Worm (Caenorhabditis elegans): ENCODE results near the gene sod-4.

The sod-4 gene

DNA sequence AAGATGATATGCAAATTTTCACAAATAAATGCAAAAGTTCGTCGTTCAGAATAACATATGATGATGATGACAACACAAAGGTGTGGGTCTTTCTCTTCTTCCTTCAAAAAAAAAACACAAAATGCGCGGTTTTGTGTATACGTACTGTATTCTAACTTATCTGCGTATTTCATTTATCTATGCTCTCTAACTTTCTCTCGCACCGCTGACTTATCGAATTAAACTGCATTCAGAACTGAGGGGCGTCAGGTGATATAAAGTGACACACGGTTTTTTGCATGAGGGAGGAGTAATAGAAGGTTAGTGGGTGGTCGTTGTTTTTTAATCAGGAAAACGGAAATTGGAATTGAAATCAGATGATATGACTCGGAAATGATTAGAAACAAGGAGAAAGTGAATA, at the start of gene sod-4:
TSS of gene sod-4 (minus strand) at position 109 of the 400 bp plus-strand sequence.
- no peak for TF ChIP-seq hlh-1 (tag; optimal IDR thresholded peaks at IDR 0.05)
- TF ChIP-seq ztf-11 (tag; optimal IDR thresholded peaks at IDR 0.05) = no peak
- TF ChIP-seq pha-4 (tag; optimal IDR thresholded peaks at IDR 0.05) = no peak
- TF ChIP-seq sptf-1 (tag; optimal IDR thresholded peaks at IDR 0.05) = no peak
- TF ChIP-seq sem-2 (GFP tag; optimal IDR thresholded peaks at IDR 0.05) = no peak
- TF ChIP-seq bed-3 (GFP tag; optimal IDR thresholded peaks at IDR 0.05) = no peak
- TF ChIP-seq lsy-2 (tag; optimal IDR thresholded peaks at IDR 0.05) = no peak
- TF ChIP-seq ceh-43 (GFP tag; optimal IDR thresholded peaks at IDR 0.05) = no peak
- TF ChIP-seq mab-5 (tag; optimal IDR thresholded peaks at IDR 0.05) = no peak
- no peak for TF ChIP-seq tbx-8 (GFP tag; optimal IDR thresholded peaks at IDR 0.05)
- TF ChIP-seq ham-2 (GFP tag; optimal IDR thresholded peaks at IDR 0.05) = no peak
- TF ChIP-seq nhr-76 (tag; optimal IDR thresholded peaks at IDR 0.05) = no peak

DNA sequence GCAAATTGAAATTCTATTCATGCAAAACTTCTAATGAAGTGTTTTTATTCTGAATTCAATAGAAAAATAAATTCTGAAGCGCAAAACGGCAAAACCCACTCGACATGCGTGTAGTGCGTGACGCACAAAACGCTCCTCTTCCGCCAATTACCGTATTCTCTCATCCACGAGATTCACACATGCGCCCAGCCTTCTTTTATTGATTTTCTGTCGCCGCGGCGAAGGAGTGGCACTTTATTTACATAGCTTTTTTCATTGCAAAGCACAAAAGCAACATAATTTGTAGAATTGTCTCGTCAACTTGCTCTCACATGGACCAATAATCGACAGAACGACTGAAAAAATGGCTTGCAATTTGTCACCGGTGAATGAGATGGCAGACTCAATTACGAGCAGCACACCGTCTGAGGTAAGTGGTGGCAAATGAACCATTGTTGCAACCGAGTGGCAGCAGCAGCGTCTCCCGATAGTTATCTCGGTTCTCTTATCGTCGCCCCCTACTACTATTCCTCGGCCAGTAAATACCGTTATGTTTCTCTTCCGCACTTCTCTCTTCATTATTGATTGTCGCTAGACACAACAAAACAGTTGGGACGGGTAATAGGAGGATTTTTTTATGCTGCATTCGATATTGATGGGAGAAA, 46.0 kb upstream of the sod-4 start, which contains the start of gene unc-16:
TSS of gene unc-16 (plus strand) at position 243 of the 644 bp plus-strand sequence.
- TF ChIP-seq mep-1 (tag; optimal IDR thresholded peaks at IDR 0.05) = peak; percentile 78
- no peak for TF ChIP-seq unc-39 (tag; optimal IDR thresholded peaks at IDR 0.05)
- TF ChIP-seq snpc-4 (tag; optimal IDR thresholded peaks at IDR 0.05) = no peak
- TF ChIP-seq ceh-43 (GFP tag; optimal IDR thresholded peaks at IDR 0.05) = no peak
- peak; percentile 78 for TF ChIP-seq ces-1 (GFP tag; optimal IDR thresholded peaks at IDR 0.05)
- no peak for TF ChIP-seq blmp-1 (tag; optimal IDR thresholded peaks at IDR 0.05)
- TF ChIP-seq ceh-39 (tag; optimal IDR thresholded peaks at IDR 0.05) = peak; percentile 47
- TF ChIP-seq hlh-1 (tag; optimal IDR thresholded peaks at IDR 0.05) = peak; percentile 47
- TF ChIP-seq tbx-8 (GFP tag; optimal IDR thresholded peaks at IDR 0.05) = no peak
- no peak for TF ChIP-seq nhr-76 (tag; optimal IDR thresholded peaks at IDR 0.05)
- peak; percentile 32 for TF ChIP-seq M03D4.4 (tag; optimal IDR thresholded peaks at IDR 0.05)
- TF ChIP-seq ztf-11 (tag; optimal IDR thresholded peaks at IDR 0.05) = no peak
- TF ChIP-seq nhr-237 (tag; optimal IDR thresholded peaks at IDR 0.05) = peak; percentile 65
- peak; percentile 91 for TF ChIP-seq unc-62 (GFP tag; optimal IDR thresholded peaks at IDR 0.05)
- TF ChIP-seq ham-2 (GFP tag; optimal IDR thresholded peaks at IDR 0.05) = peak; percentile 22
- peak; percentile 98 for TF ChIP-seq lsy-2 (tag; optimal IDR thresholded peaks at IDR 0.05)
- TF ChIP-seq nhr-28 (tag; optimal IDR thresholded peaks at IDR 0.05) = no peak
- no peak for TF ChIP-seq cnd-1 (tag; optimal IDR thresholded peaks at IDR 0.05)
- TF ChIP-seq lin-13 (tag; optimal IDR thresholded peaks at IDR 0.05) = peak; percentile 77
- TF ChIP-seq bed-3 (GFP tag; optimal IDR thresholded peaks at IDR 0.05) = no peak
- no peak for TF ChIP-seq sptf-1 (tag; optimal IDR thresholded peaks at IDR 0.05)
- no peak for TF ChIP-seq nhr-2 (tag; optimal IDR thresholded peaks at IDR 0.05)
- peak; percentile 32 for TF ChIP-seq drap-1 (GFP tag; optimal IDR thresholded peaks at IDR 0.05)
- no peak for TF ChIP-seq nhr-12 (tag; optimal IDR thresholded peaks at IDR 0.05)
- no peak for TF ChIP-seq elt-3 (tag; optimal IDR thresholded peaks at IDR 0.05)
- TF ChIP-seq elt-1 (tag; optimal IDR thresholded peaks at IDR 0.05; ENCODE audit: borderline replicate concordance, insufficient read depth) = peak; percentile 49
- no peak for TF ChIP-seq sem-2 (GFP tag; optimal IDR thresholded peaks at IDR 0.05)
- TF ChIP-seq unc-120 (tag; optimal IDR thresholded peaks at IDR 0.05; ENCODE audit: poor library complexity, severe bottlenecking) = peak; percentile 27
- peak; percentile 91 for TF ChIP-seq pha-4 (tag; optimal IDR thresholded peaks at IDR 0.05)
- peak; percentile 54 for TF ChIP-seq mls-2 (tag; optimal IDR thresholded peaks at IDR 0.05)
- TF ChIP-seq lin-32 (GFP tag; optimal IDR thresholded peaks at IDR 0.05) = no peak
- no peak for TF ChIP-seq flh-1 (GFP tag; optimal IDR thresholded peaks at IDR 0.05)
- TF ChIP-seq ceh-83 (GFP tag; optimal IDR thresholded peaks at IDR 0.05) = peak; percentile 20
- no peak for TF ChIP-seq zip-8 (tag; optimal IDR thresholded peaks at IDR 0.05)

DNA sequence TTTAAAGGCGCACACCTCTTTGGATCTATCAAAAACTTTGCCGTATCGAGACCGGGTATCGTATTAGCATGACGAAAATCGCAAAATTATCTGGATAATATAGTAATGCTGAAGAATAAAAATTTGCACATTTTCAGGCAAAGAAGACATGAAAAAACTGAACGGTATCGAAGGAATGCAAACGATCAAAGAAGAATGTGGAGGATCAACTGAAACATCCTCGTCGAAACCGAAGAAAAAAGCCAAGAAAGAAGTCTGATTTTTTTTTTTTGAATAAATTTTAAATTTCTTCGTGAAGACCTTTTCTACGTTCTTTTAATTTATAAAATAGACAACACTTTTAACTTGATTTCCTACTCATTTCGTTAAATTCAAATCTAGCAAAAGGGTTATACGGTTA, 44.6 kb upstream of the sod-4 start, which contains the start of gene ZK1098.12:
TSS of gene ZK1098.12 (plus strand) at position 301 of the 400 bp plus-strand sequence.
- no peak for TF ChIP-seq ceh-39 (tag; optimal IDR thresholded peaks at IDR 0.05)
- TF ChIP-seq mls-2 (tag; optimal IDR thresholded peaks at IDR 0.05) = no peak
- no peak for TF ChIP-seq lsy-2 (tag; optimal IDR thresholded peaks at IDR 0.05)
- no peak for TF ChIP-seq M03D4.4 (tag; optimal IDR thresholded peaks at IDR 0.05)
- TF ChIP-seq ceh-83 (GFP tag; optimal IDR thresholded peaks at IDR 0.05) = no peak
- no peak for TF ChIP-seq ztf-11 (tag; optimal IDR thresholded peaks at IDR 0.05)
- no peak for TF ChIP-seq sem-2 (GFP tag; optimal IDR thresholded peaks at IDR 0.05)
- no peak for TF ChIP-seq lin-32 (GFP tag; optimal IDR thresholded peaks at IDR 0.05)
- TF ChIP-seq nhr-12 (tag; optimal IDR thresholded peaks at IDR 0.05) = no peak
- no peak for TF ChIP-seq blmp-1 (tag; optimal IDR thresholded peaks at IDR 0.05)
- no peak for TF ChIP-seq cnd-1 (tag; optimal IDR thresholded peaks at IDR 0.05)

Data from whole organism, mixed stage, embryonic.